Fruit fly (Drosophila melanogaster): ENCODE results near the gene Rga.

Gene Rga

DNA sequence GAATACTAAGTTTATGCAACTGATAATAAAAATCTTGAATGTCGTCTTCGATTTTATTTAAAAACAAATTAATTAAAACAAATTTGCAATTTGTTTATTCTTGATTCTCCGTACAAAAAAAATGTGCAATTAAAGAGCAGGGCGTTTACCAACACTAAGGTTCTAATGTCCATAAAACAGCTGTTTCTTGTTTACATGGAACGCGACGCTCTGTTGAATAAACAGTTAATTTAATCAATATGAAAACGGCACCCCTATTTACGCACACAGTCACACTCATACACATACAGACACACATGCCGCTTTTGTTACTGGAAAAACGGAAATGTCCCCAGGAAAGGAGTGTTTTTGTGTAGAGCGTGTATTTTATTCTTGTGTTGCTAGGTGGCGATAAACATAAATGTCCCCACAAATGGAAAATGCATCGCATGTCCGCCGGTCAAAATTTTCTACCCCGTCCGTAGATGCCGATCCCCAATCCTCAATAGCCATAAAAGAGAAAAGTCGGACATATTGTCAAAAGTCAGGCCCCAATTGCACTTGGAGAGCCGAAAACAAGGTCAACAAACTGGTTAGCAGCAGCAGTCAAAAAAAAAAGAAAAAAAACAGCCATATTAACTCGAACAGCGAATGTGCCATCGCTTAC, 10.2 kb upstream of the Rga start (continued):
- peak; percentile 64 for TF ChIP-seq CG8944 (GFP tag; optimal IDR thresholded peaks at IDR 0.05)
- TF ChIP-seq Ssrp (tag; optimal IDR thresholded peaks at IDR 0.05), result no peak
- TF ChIP-seq CG1832 (GFP tag; optimal IDR thresholded peaks at IDR 0.05), result no peak
- no peak for TF ChIP-seq cas (GFP tag; IDR thresholded peaks at IDR 0.05)
- TF ChIP-seq Ets97D (GFP tag; optimal IDR thresholded peaks at IDR 0.05), result peak; percentile 63
- TF ChIP-seq Sin3A (optimal IDR thresholded peaks at IDR 0.05), result no peak
- TF ChIP-seq lilli (GFP tag; optimal IDR thresholded peaks at IDR 0.05), result peak; percentile 55
- peak; percentile 54 for TF ChIP-seq salm (tag; optimal IDR thresholded peaks at IDR 0.05)
- peak; percentile 64 for TF ChIP-seq CG12391 (tag; optimal IDR thresholded peaks at IDR 0.05)
- no peak for TF ChIP-seq Ets65A (GFP tag)
- peak; percentile 34 for TF ChIP-seq CG12104 (GFP tag; optimal IDR thresholded peaks at IDR 0.05)
- TF ChIP-seq CG6854 (GFP tag; optimal IDR thresholded peaks at IDR 0.05), result no peak
- no peak for TF ChIP-seq CG42726 (GFP tag; IDR thresholded peaks at IDR 0.05; ENCODE audit: partially characterized antibody)
- TF ChIP-seq CG15479 (GFP tag; optimal IDR thresholded peaks at IDR 0.05), result peak; percentile 66
- TF ChIP-seq row (GFP tag; IDR thresholded peaks at IDR 0.05), result no peak
- TF ChIP-seq CG6791 (GFP tag; IDR thresholded peaks at IDR 0.05; ENCODE audit: partially characterized antibody), result no peak
- peak; percentile 87 for TF ChIP-seq CG13123 (GFP tag; optimal IDR thresholded peaks at IDR 0.05)
- peak; percentile 83 for TF ChIP-seq odd (GFP tag; optimal IDR thresholded peaks at IDR 0.05)
- TF ChIP-seq CG3407 (GFP tag; optimal IDR thresholded peaks at IDR 0.05), result peak; percentile 91
- peak; percentile 37 for TF ChIP-seq Deaf1 (tag; optimal IDR thresholded peaks at IDR 0.05)
- peak; percentile 82 for TF ChIP-seq HHEX (GFP tag; optimal IDR thresholded peaks at IDR 0.05)
- TF ChIP-seq Fer2 (tag; optimal IDR thresholded peaks at IDR 0.05), result peak; percentile 39
- TF ChIP-seq prd (optimal IDR thresholded peaks at IDR 0.05), result no peak
- TF ChIP-seq prd (GFP tag; IDR thresholded peaks at IDR 0.05), result no peak
- TF ChIP-seq stwl (tag; optimal IDR thresholded peaks at IDR 0.05), result peak; percentile 86
- no peak for TF ChIP-seq sr (GFP tag; IDR thresholded peaks at IDR 0.05)
- no peak for TF ChIP-seq al (GFP tag; IDR thresholded peaks at IDR 0.05)
- TF ChIP-seq CG5245 (GFP tag; optimal IDR thresholded peaks at IDR 0.05), result peak; percentile 72
- TF ChIP-seq Sox102F (GFP tag; optimal IDR thresholded peaks at IDR 0.05), result peak; percentile 61
- no peak for TF ChIP-seq otp (GFP tag; IDR thresholded peaks at IDR 0.05)
- TF ChIP-seq peb (GFP tag; IDR thresholded peaks at IDR 0.05), result no peak
- peak; percentile 90 for TF ChIP-seq CG10543 (GFP tag; optimal IDR thresholded peaks at IDR 0.05)
- TF ChIP-seq ash1 (GFP tag; optimal IDR thresholded peaks at IDR 0.05), result peak; percentile 86
- TF ChIP-seq nerfin-1 (tag; optimal IDR thresholded peaks at IDR 0.05), result peak; percentile 87
- no peak for TF ChIP-seq Gsc (GFP tag; IDR thresholded peaks at IDR 0.05)
- peak; percentile 76 for TF ChIP-seq PHDP (tag; optimal IDR thresholded peaks at IDR 0.05)
- TF ChIP-seq CG12155 (GFP tag; optimal IDR thresholded peaks at IDR 0.05), result peak; percentile 36
- TF ChIP-seq CG10147 (GFP tag; optimal IDR thresholded peaks at IDR 0.05), result peak; percentile 65
- no peak for TF ChIP-seq corto (GFP tag; optimal IDR thresholded peaks at IDR 0.05)
- TF ChIP-seq CG17612 (GFP tag; IDR thresholded peaks at IDR 0.05), result no peak
- peak; percentile 68 for TF ChIP-seq nom (GFP tag; optimal IDR thresholded peaks at IDR 0.05)
- peak; percentile 69 for TF ChIP-seq org-1 (GFP tag; optimal IDR thresholded peaks at IDR 0.05)
- no peak for TF ChIP-seq slbo (GFP tag; IDR thresholded peaks at IDR 0.05)
- TF ChIP-seq disco-r (GFP tag; optimal IDR thresholded peaks at IDR 0.05), result peak; percentile 48
- TF ChIP-seq CG6689 (GFP tag; IDR thresholded peaks at IDR 0.05), result no peak
- TF ChIP-seq MESR4 (GFP tag; optimal IDR thresholded peaks at IDR 0.05), result peak; percentile 49
- peak in 1 of 2 experiments; percentile 34 for TF ChIP-seq Eip74EF (GFP tag; optimal IDR thresholded peaks at IDR 0.05)
- TF ChIP-seq sqz (GFP tag; optimal IDR thresholded peaks at IDR 0.05), result peak; percentile 99
- no peak for TF ChIP-seq CG9932 (GFP tag; IDR thresholded peaks at IDR 0.05)
- peak; percentile 84 for TF ChIP-seq CG13296 (GFP tag; optimal IDR thresholded peaks at IDR 0.05)

All from whole organism, embryonic.